Worm (Caenorhabditis elegans) whole organism, young adult: ENCODE data around the gene cest-17.

ENCODE experiments used
- B0019.2 ChIP-seq: fragments of 200-800 bp; sonication (Bioruptor generic); conservative IDR thresholded peaks from 2 replicates; pipeline ENCODE4 v1.3.6; 2022; ENCODE audit warnings: missing genetic modification reagents, missing genetic modification characterization, missing compliant biosample characterization
- B0336.3 ChIP-seq: fragments of 200-800 bp; sonication (Bioruptor generic); IDR thresholded peaks from 2 replicates; pipeline ENCODE4 v1.3.6; 2022; ENCODE audit warnings: missing genetic modification characterization, missing compliant biosample characterization
- C06A6.2 ChIP-seq: fragments of 200-800 bp; sonication (Bioruptor generic); conservative IDR thresholded peaks from 2 replicates; pipeline ENCODE4 v1.3.6; 2022; ENCODE audit warnings: missing genetic modification characterization, missing compliant biosample characterization
- C17E4.6 ChIP-seq: fragments of 200-800 bp; sonication (Bioruptor generic); IDR thresholded peaks from 2 replicates; pipeline ENCODE4 v1.3.6; 2022; ENCODE audit warnings: missing genetic modification reagents, missing genetic modification characterization, missing compliant biosample characterization
- D2030.7 ChIP-seq: fragments of 200-800 bp; sonication (Bioruptor generic); IDR thresholded peaks from 2 replicates; pipeline ENCODE4 v1.3.6; 2022; ENCODE audit warnings: missing genetic modification reagents, missing genetic modification characterization, missing compliant biosample characterization
- F23B12.7 ChIP-seq: sonication (generic microtip); optimal IDR thresholded peaks from 2 replicates; lab custom pipeline; 2017; ENCODE audit warnings: missing genetic modification characterization, mild to moderate bottlenecking, missing compliant biosample characterization, antibody characterized with exemption, moderate library complexity; ENCODE audit not compliant: insufficient read depth
- F33H1.4 ChIP-seq: fragments of 200-800 bp; sonication (Bioruptor generic); IDR thresholded peaks from 2 replicates; pipeline ENCODE4 v1.3.6; 2022; ENCODE audit warnings: missing genetic modification reagents, missing genetic modification characterization, missing compliant biosample characterization
- F55B11.4 ChIP-seq: sonication (generic microtip); optimal IDR thresholded peaks from 2 replicates; lab custom pipeline; 2016; ENCODE audit warnings: missing compliant biosample characterization, missing genetic modification characterization, borderline replicate concordance; ENCODE audit not compliant: insufficient read depth
- K11D2.4 ChIP-seq: fragments of 200-800 bp; sonication (Bioruptor generic); IDR thresholded peaks from 2 replicates; pipeline ENCODE4 v1.3.6; 2022; ENCODE audit warnings: missing genetic modification reagents, missing genetic modification characterization, missing compliant biosample characterization
- K12H6.12 ChIP-seq: fragments of 200-800 bp; sonication (Bioruptor generic); optimal IDR thresholded peaks from 2 replicates; lab custom pipeline; 2018; ENCODE audit warnings: mild to moderate bottlenecking, missing genetic modification characterization, missing compliant biosample characterization
- T26A5.8 ChIP-seq: sonication (generic microtip); optimal IDR thresholded peaks from 2 replicates; lab custom pipeline; 2016; ENCODE audit warnings: missing genetic modification characterization, missing compliant biosample characterization
- Y53F4B.3 ChIP-seq: fragments of 200-800 bp; sonication (Bioruptor generic); IDR thresholded peaks from 2 replicates; pipeline ENCODE4 v1.3.6; 2022; ENCODE audit warnings: missing genetic modification reagents, missing genetic modification characterization, missing compliant biosample characterization
- ama-1 ChIP-seq, 3 experiments: fragments of 150-350 bp in 1 of 3; sonication (generic microtip) in 2 of 3; optimal IDR thresholded peaks; 2 replicates each; lab custom pipeline; 2014 to 2018; ENCODE audit warnings: missing biosample characterization in 2 of 3, missing genetic modification characterization in 2 of 3, missing genetic modification reagents in 2 of 3
- attf-5 ChIP-seq: fragments of 200-800 bp; sonication (Bioruptor generic); optimal IDR thresholded peaks from 2 replicates; lab custom pipeline; 2018; ENCODE audit warnings: mild to moderate bottlenecking, missing genetic modification characterization, missing compliant biosample characterization
- ceh-100 ChIP-seq: fragments of 200-800 bp; sonication (Bioruptor generic); IDR thresholded peaks from 2 replicates; pipeline ENCODE4 v1.3.6; 2022; ENCODE audit warnings: missing genetic modification reagents, missing genetic modification characterization, missing compliant biosample characterization
- ceh-40 ChIP-seq: fragments of 200-800 bp; sonication (Bioruptor generic); IDR thresholded peaks from 2 replicates; pipeline ENCODE4 v1.3.6; 2022; ENCODE audit warnings: missing genetic modification characterization, missing compliant biosample characterization
- ceh-79 ChIP-seq: sonication (generic microtip); optimal IDR thresholded peaks from 2 replicates; lab custom pipeline; 2017; ENCODE audit warnings: mild to moderate bottlenecking, missing genetic modification characterization, missing compliant biosample characterization
- efl-1 ChIP-seq: fragments of 150-350 bp; optimal IDR thresholded peaks from 2 replicates; lab custom pipeline; 2014; ENCODE audit warnings: missing biosample characterization, missing genetic modification reagents, missing genetic modification characterization
- egl-44 ChIP-seq: fragments of 200-800 bp; sonication (Bioruptor generic); IDR thresholded peaks from 2 replicates; pipeline ENCODE4 v1.3.6; 2022; ENCODE audit warnings: missing genetic modification reagents, missing genetic modification characterization, missing compliant biosample characterization
- hlh-12 ChIP-seq: sonication (generic microtip); optimal IDR thresholded peaks from 2 replicates; lab custom pipeline; 2016; ENCODE audit warnings: missing genetic modification characterization, missing compliant biosample characterization
- hrde-1 ChIP-seq: sonication (generic microtip); optimal IDR thresholded peaks from 2 replicates; lab custom pipeline; 2016; ENCODE audit warnings: missing genetic modification characterization, mild to moderate bottlenecking, missing compliant biosample characterization, moderate library complexity, missing genotype, missing genetic modification reagents, borderline replicate concordance
- hsf-1 ChIP-seq: fragments of 200-800 bp; sonication (Bioruptor generic); IDR thresholded peaks from 2 replicates; pipeline ENCODE4 v1.3.6; 2022; ENCODE audit warnings: missing genetic modification reagents, missing genetic modification characterization, missing compliant biosample characterization
- lag-1 ChIP-seq: fragments of 200-800 bp; sonication (Bioruptor generic); IDR thresholded peaks from 2 replicates; pipeline ENCODE4 v1.3.6; 2022; ENCODE audit warnings: missing genetic modification reagents, missing genetic modification characterization, missing compliant biosample characterization
- let-526 ChIP-seq: fragments of 200-800 bp; sonication (Bioruptor generic); IDR thresholded peaks from 2 replicates; pipeline ENCODE4 v1.3.6; 2022; ENCODE audit warnings: missing genetic modification reagents, missing genetic modification characterization, missing compliant biosample characterization
- lin-40 ChIP-seq: sonication (generic microtip); optimal IDR thresholded peaks from 2 replicates; lab custom pipeline; 2016; ENCODE audit warnings: missing genetic modification characterization, mild to moderate bottlenecking, missing compliant biosample characterization, missing genotype, missing genetic modification reagents
- lin-54 ChIP-seq: fragments of 200-800 bp; sonication (Bioruptor generic); optimal IDR thresholded peaks from 2 replicates; lab custom pipeline; 2018; ENCODE audit warnings: mild to moderate bottlenecking, missing genetic modification characterization, missing compliant biosample characterization
- lsl-1 ChIP-seq: fragments of 200-800 bp; sonication (Bioruptor generic); optimal IDR thresholded peaks from 2 replicates; lab custom pipeline; 2018; ENCODE audit warnings: mild to moderate bottlenecking, missing genetic modification characterization, moderate library complexity, missing compliant biosample characterization
- madf-10 ChIP-seq: sonication (generic microtip); optimal IDR thresholded peaks from 2 replicates; lab custom pipeline; 2016; ENCODE audit warnings: mild to moderate bottlenecking, missing genetic modification characterization, missing compliant biosample characterization
- madf-3 ChIP-seq: fragments of 200-800 bp; sonication (Bioruptor generic); IDR thresholded peaks from 2 replicates; pipeline ENCODE4 v1.3.6; 2022; ENCODE audit warnings: missing genetic modification reagents, missing genetic modification characterization, missing compliant biosample characterization
- madf-8 ChIP-seq: fragments of 200-800 bp; sonication (Bioruptor generic); conservative IDR thresholded peaks from 2 replicates; pipeline ENCODE4 v1.3.6; 2022; ENCODE audit warnings: missing genetic modification reagents, missing genetic modification characterization, missing compliant biosample characterization
- mcd-1 ChIP-seq: fragments of 200-800 bp; sonication (Bioruptor generic); IDR thresholded peaks from 2 replicates; pipeline ENCODE4 v1.3.6; 2022; ENCODE audit warnings: missing genetic modification reagents, missing genetic modification characterization, missing compliant biosample characterization
- mel-28 ChIP-seq: sonication (generic microtip); optimal IDR thresholded peaks from 2 replicates; lab custom pipeline; 2016; ENCODE audit warnings: borderline replicate concordance, mild to moderate bottlenecking, missing genetic modification characterization, missing compliant biosample characterization
- nfyb-1 ChIP-seq: fragments of 200-800 bp; sonication (Bioruptor generic); IDR thresholded peaks from 2 replicates; pipeline ENCODE4 v1.3.6; 2022; ENCODE audit warnings: missing genetic modification reagents, missing genetic modification characterization, missing compliant biosample characterization
- nhr-120 ChIP-seq: fragments of 200-800 bp; sonication (Bioruptor generic); IDR thresholded peaks from 2 replicates; pipeline ENCODE4 v1.3.6; 2022; ENCODE audit warnings: missing genetic modification characterization, missing compliant biosample characterization
- nhr-27 ChIP-seq: fragments of 200-800 bp; sonication (Bioruptor generic); optimal IDR thresholded peaks from 2 replicates; lab custom pipeline; 2018; ENCODE audit warnings: mild to moderate bottlenecking, missing genetic modification characterization, moderate library complexity, missing compliant biosample characterization
- nhr-80 ChIP-seq: sonication (generic microtip); optimal IDR thresholded peaks from 2 replicates; lab custom pipeline; 2016; ENCODE audit warnings: missing genetic modification characterization, missing compliant biosample characterization
- rpc-1 ChIP-seq, 2 experiments: fragments of 150-350 bp in 1 of 2; sonication (generic microtip) in 1 of 2; optimal IDR thresholded peaks; 2 replicates each; lab custom pipeline; 2014 to 2018; ENCODE audit warnings: missing biosample characterization in 1 of 2, missing genetic modification characterization in 1 of 2, missing genetic modification reagents in 1 of 2, missing genotype in 1 of 2
- sdz-38 ChIP-seq: sonication (generic microtip); optimal IDR thresholded peaks from 2 replicates; lab custom pipeline; 2016; ENCODE audit warnings: missing genotype, missing genetic modification characterization, missing compliant biosample characterization
- somi-1 ChIP-seq: fragments of 200-800 bp; sonication (Bioruptor generic); optimal IDR thresholded peaks from 2 replicates; lab custom pipeline; 2018; ENCODE audit warnings: mild to moderate bottlenecking, missing genetic modification characterization, missing compliant biosample characterization
- unc-62 ChIP-seq: fragments of 150-350 bp; optimal IDR thresholded peaks from 2 replicates; lab custom pipeline; 2014; ENCODE audit warnings: missing biosample characterization, missing genetic modification reagents, missing genetic modification characterization
- xnd-1 ChIP-seq: sonication (generic microtip); optimal IDR thresholded peaks from 2 replicates; lab custom pipeline; 2016; ENCODE audit warnings: missing genotype, missing genetic modification reagents, missing genetic modification characterization, missing compliant biosample characterization
- zfh-2 ChIP-seq: fragments of 200-800 bp; sonication (Bioruptor generic); conservative IDR thresholded peaks from 2 replicates; pipeline ENCODE4 v1.3.6; 2022; ENCODE audit warnings: missing genetic modification reagents, missing genetic modification characterization, missing compliant biosample characterization
- ztf-18 ChIP-seq: sonication (generic microtip); optimal IDR thresholded peaks from 2 replicates; lab custom pipeline; 2016; ENCODE audit warnings: missing genotype, mild to moderate bottlenecking, missing genetic modification characterization, missing compliant biosample characterization
- ztf-22 ChIP-seq: fragments of 200-800 bp; sonication (Bioruptor generic); optimal IDR thresholded peaks from 2 replicates; lab custom pipeline; 2018; ENCODE audit warnings: mild to moderate bottlenecking, missing genetic modification characterization, moderate library complexity, missing compliant biosample characterization
- ztf-25 ChIP-seq: fragments of 200-800 bp; sonication (Bioruptor generic); IDR thresholded peaks from 2 replicates; pipeline ENCODE4 v1.3.6; 2022; ENCODE audit warnings: missing genetic modification reagents, missing genetic modification characterization, missing compliant biosample characterization
- ztf-3 ChIP-seq: fragments of 200-800 bp; sonication (Bioruptor generic); optimal IDR thresholded peaks from 2 replicates; lab custom pipeline; 2018; ENCODE audit warnings: mild to moderate bottlenecking, missing genetic modification characterization, missing compliant biosample characterization

The cest-17 gene

ce11 chrV:8178279-8178678, 24.9 kb upstream of the cest-17 start:
- 0 out of 2 replicates have a peak, but pooled peaks have one; percentile 25 for TF ChIP-seq hsf-1
- no peak for TF ChIP-seq ceh-79 (tag; lab: Kevin White, UChicago)
- TF ChIP-seq F55B11.4 (tag; lab: Kevin White, UChicago): no peak
- peak; percentile 1 for TF ChIP-seq xnd-1 (tag; lab: Kevin White, UChicago)
- peak; percentile 43; the same call in 1 of the 2 replicates for TF ChIP-seq madf-8 (GFP tag; lab: Robert Waterston, UW)
- no peak for TF ChIP-seq egl-44
- TF ChIP-seq hlh-12 (tag; lab: Kevin White, UChicago): no peak
- no peak for TF ChIP-seq ztf-25 (GFP tag; lab: Robert Waterston, UW)
- TF ChIP-seq nhr-120 (GFP tag; lab: Robert Waterston, UW): no peak
- no peak for TF ChIP-seq somi-1 (GFP tag; lab: Kevin White, UChicago)
- no peak for TF ChIP-seq K12H6.12 (tag; lab: Kevin White, UChicago)
- peak; percentile 83 for TF ChIP-seq lsl-1 (GFP tag; lab: Kevin White, UChicago)
- TF ChIP-seq attf-5 (GFP tag; lab: Kevin White, UChicago): no peak
- TF ChIP-seq F33H1.4 (GFP tag; lab: Robert Waterston, UW): peak; percentile 79
- TF ChIP-seq zfh-2 (GFP tag; lab: Robert Waterston, UW): no peak

- TF ChIP-seq rpc-1 (optimal IDR thresholded peaks at IDR 0.05; lab: Kevin White, UChicago) (no peak), rpc-1 (tag; optimal IDR thresholded peaks at IDR 0.05; lab: Kevin White, UChicago) (no peak), hsf-1 (no peak), unc-62 (GFP tag; lab: Kevin White, UChicago) (no peak), madf-10 (no peak), C17E4.6 (GFP tag; lab: Robert Waterston, UW) (no peak), nhr-27 (no peak), madf-3 (GFP tag; lab: Robert Waterston, UW) (no peak), B0019.2 (GFP tag; lab: Robert Waterston, UW) (no peak), T26A5.8 (tag; lab: Kevin White, UChicago) (no peak), lin-40 (tag; lab: Kevin White, UChicago) (peak; percentile 31), ama-1 (optimal IDR thresholded peaks at IDR 0.05; lab: Kevin White, UChicago) (no peak), ama-1 (GFP tag; optimal IDR thresholded peaks at IDR 0.05; lab: Kevin White, UChicago) (no peak), lag-1 (GFP tag; lab: Robert Waterston, UW) (no peak), sdz-38 (tag; lab: Kevin White, UChicago) (no peak), lin-54 (GFP tag; lab: Kevin White, UChicago) (no peak), madf-8 (GFP tag; lab: Robert Waterston, UW) (no peak), mcd-1 (peak; percentile 84), efl-1 (GFP tag; lab: Kevin White, UChicago) (no peak), ceh-40 (GFP tag; lab: Robert Waterston, UW) (no peak), D2030.7 (GFP tag; lab: Robert Waterston, UW) (peak; percentile 47; the same call in 1 of the 2 replicates), B0336.3 (no peak), ceh-100 (peak; percentile 89), C06A6.2 (0 out of 2 replicates have a peak, but pooled peaks have one; percentile 20), Y53F4B.3 (GFP tag; lab: Robert Waterston, UW) (no peak), hrde-1 (tag; lab: Kevin White, UChicago) (no peak), nhr-120 (GFP tag; lab: Robert Waterston, UW) (no peak), ztf-18 (tag; lab: Kevin White, UChicago) (no peak), let-526 (GFP tag; lab: Robert Waterston, UW) (no peak), egl-44 (no peak), ztf-22 (no peak), nfyb-1 (GFP tag; lab: Robert Waterston, UW) (no peak), mel-28 (no peak), F23B12.7 (no peak), nhr-80 (peak; percentile 27), ztf-3 (no peak), K12H6.12 (tag; lab: Kevin White, UChicago) (no peak), K11D2.4 (no peak)
Observed at ce11 chrV:8178914-8179542, 24.1 kb upstream of the cest-17 start, which contains the start of gene srp-7. TSS of gene srp-7 (plus strand) at chrV:8179126.
